Fruit fly (Drosophila melanogaster) whole organism, embryonic: ENCODE results near the gene tral.

ENCODE experiments used
- BtbVII ChIP-seq: fragments of 200-800 bp; sonication (Bioruptor generic); optimal IDR thresholded peaks from 3 replicates; lab custom pipeline; 2017; ENCODE audit warnings: missing biosample characterization, mild to moderate bottlenecking, missing genetic modification characterization
- CG12071 ChIP-seq: fragments of 200-800 bp; sonication (Bioruptor generic); optimal IDR thresholded peaks from 3 replicates; lab custom pipeline; 2018; ENCODE audit warnings: missing biosample characterization, mild to moderate bottlenecking, missing genetic modification characterization
- CG13775 ChIP-seq: fragments of 200-800 bp; sonication (Bioruptor generic); optimal IDR thresholded peaks from 3 replicates; lab custom pipeline; 2017; ENCODE audit warnings: missing biosample characterization, mild to moderate bottlenecking, missing genetic modification characterization
- CG16779 ChIP-seq: fragments of 200-800 bp; sonication (Bioruptor generic); IDR thresholded peaks from 2 replicates; pipeline ENCODE4 v1.3.6; 2022; ENCODE audit warnings: missing biosample characterization, missing genetic modification characterization
- CG17385 ChIP-seq: fragments of 200-800 bp; sonication (Bioruptor generic); optimal IDR thresholded peaks from 3 replicates; lab custom pipeline; 2018; ENCODE audit warnings: missing biosample characterization, mild to moderate bottlenecking, missing genetic modification characterization
- CG17568 ChIP-seq: fragments of 200-800 bp; sonication (Bioruptor generic); optimal IDR thresholded peaks from 2 replicates; lab custom pipeline; 2018; ENCODE audit warnings: missing biosample characterization, mild to moderate bottlenecking, missing genetic modification characterization, moderate library complexity
- CG18262 ChIP-seq: fragments of 200-800 bp; optimal IDR thresholded peaks from 3 replicates; lab custom pipeline; 2019; ENCODE audit warnings: missing biosample characterization, mild to moderate bottlenecking, missing genetic modification characterization, moderate library complexity
- CG2712 ChIP-seq: fragments of 200-800 bp; optimal IDR thresholded peaks from 3 replicates; lab custom pipeline; 2019; ENCODE audit warnings: missing biosample characterization, mild to moderate bottlenecking, missing genetic modification characterization, moderate library complexity
- CG2875 ChIP-seq: fragments of 200-800 bp; sonication (Bioruptor generic); optimal IDR thresholded peaks from 2 replicates; lab custom pipeline; 2017; ENCODE audit warnings: missing biosample characterization, mild to moderate bottlenecking, missing genetic modification characterization, missing genetic modification reagents
- CG31365 ChIP-seq: fragments of 200-800 bp; sonication (Bioruptor generic); optimal IDR thresholded peaks from 2 replicates; lab custom pipeline; 2018; ENCODE audit warnings: missing biosample characterization, mild to moderate bottlenecking, missing genetic modification characterization
- CG32772 ChIP-seq: fragments of 200-800 bp; sonication (Bioruptor generic); IDR thresholded peaks from 2 replicates; pipeline ENCODE4 v1.3.6; 2022; ENCODE audit warnings: missing biosample characterization, missing genetic modification characterization
- CG33557 ChIP-seq: fragments of 200-800 bp; sonication (Bioruptor generic); optimal IDR thresholded peaks from 2 replicates; lab custom pipeline; 2019; ENCODE audit warnings: missing biosample characterization, mild to moderate bottlenecking, missing genetic modification characterization, moderate library complexity
- CG4328 ChIP-seq: fragments of 200-800 bp; sonication (Bioruptor generic); optimal IDR thresholded peaks from 3 replicates; lab custom pipeline; 2017; ENCODE audit warnings: missing biosample characterization, missing genetic modification reagents, missing genetic modification characterization
- CG4404 ChIP-seq: fragments of 200-800 bp; sonication (Bioruptor generic); IDR thresholded peaks from 2 replicates; pipeline ENCODE4 v1.3.6; 2022; ENCODE audit warnings: missing biosample characterization, missing genetic modification characterization
- CG4617 ChIP-seq: fragments of 200-800 bp; sonication (Bioruptor generic); optimal IDR thresholded peaks from 3 replicates; lab custom pipeline; 2016; ENCODE audit warnings: missing biosample characterization, missing genetic modification characterization, borderline replicate concordance
- CG6254 ChIP-seq: fragments of 200-800 bp; sonication (Bioruptor generic); optimal IDR thresholded peaks from 3 replicates; lab custom pipeline; 2017; ENCODE audit warnings: mild to moderate bottlenecking, missing biosample characterization, missing genetic modification reagents, missing genetic modification characterization
- CG7357 ChIP-seq: fragments of 200-800 bp; sonication (Bioruptor generic); IDR thresholded peaks from 3 replicates; pipeline ENCODE4 v1.3.6; 2022; ENCODE audit warnings: missing biosample characterization, missing genetic modification characterization
- CG7745 ChIP-seq: fragments of 200-800 bp; sonication (Bioruptor generic); optimal IDR thresholded peaks from 2 replicates; lab custom pipeline; 2018; ENCODE audit warnings: missing biosample characterization, mild to moderate bottlenecking, missing genetic modification characterization, moderate library complexity
- CG8388 ChIP-seq: fragments of 200-800 bp; sonication (Bioruptor generic); optimal IDR thresholded peaks from 2 replicates; lab custom pipeline; 2019; ENCODE audit warnings: missing biosample characterization, mild to moderate bottlenecking, missing genetic modification characterization, moderate library complexity
- Camta ChIP-seq: fragments of 200-800 bp; sonication (Bioruptor generic); optimal IDR thresholded peaks from 2 replicates; lab custom pipeline; 2016; ENCODE audit warnings: missing biosample characterization, missing genetic modification characterization
- Chrac-16 ChIP-seq: fragments of 200-800 bp; sonication (Bioruptor generic); optimal IDR thresholded peaks from 3 replicates; lab custom pipeline; 2016; ENCODE audit warnings: missing biosample characterization, missing genetic modification characterization
- Dfd ChIP-seq, 2 experiments: fragments of >200 bp; optimal IDR thresholded peaks; 2 replicates each; lab custom pipeline; 2017; ENCODE audit warnings: missing biosample characterization in 2 of 2, missing genetic modification characterization in 2 of 2
- ERR ChIP-seq: fragments of 200-800 bp; sonication (Bioruptor generic); optimal IDR thresholded peaks from 2 replicates; lab custom pipeline; 2016; ENCODE audit warnings: missing biosample characterization, missing genetic modification characterization
- GATAe ChIP-seq: fragments of 200-800 bp; sonication (Bioruptor generic); conservative IDR thresholded peaks from 2 replicates; pipeline ENCODE4 v1.3.6; 2022; ENCODE audit warnings: missing biosample characterization, missing genetic modification characterization
- Gsc ChIP-seq: fragments of 200-800 bp; sonication (Bioruptor generic); IDR thresholded peaks from 2 replicates; pipeline ENCODE4 v1.3.6; 2022; ENCODE audit warnings: missing biosample characterization, missing genetic modification characterization
- Max ChIP-seq: fragments of 200-800 bp; sonication (Bioruptor generic); optimal IDR thresholded peaks from 2 replicates; lab custom pipeline; 2016; ENCODE audit warnings: missing biosample characterization, mild to moderate bottlenecking, missing genetic modification characterization
- Med ChIP-seq: fragments of 200-800 bp; sonication (Bioruptor generic); peaks from one replicate; lab custom pipeline; 2016; ENCODE audit warnings: missing biosample characterization, missing genetic modification characterization, mild to moderate bottlenecking, inconsistent platforms, moderate library complexity
- Rfx ChIP-seq: fragments of 200-800 bp; sonication (Bioruptor generic); IDR thresholded peaks from 2 replicates; pipeline ENCODE4 v1.3.6; 2022; ENCODE audit warnings: missing biosample characterization, missing genetic modification characterization
- TFAM ChIP-seq: fragments of 200-800 bp; sonication (Bioruptor generic); optimal IDR thresholded peaks from 2 replicates; lab custom pipeline; 2017; ENCODE audit warnings: missing biosample characterization, missing genetic modification characterization, inconsistent platforms
- Taf1 ChIP-seq: fragments of 200-800 bp; sonication (Bioruptor generic); IDR thresholded peaks from 2 replicates; pipeline ENCODE4 v1.3.6; 2022; ENCODE audit warnings: missing biosample characterization, missing genetic modification characterization
- Vsx1 ChIP-seq: fragments of 200-800 bp; sonication (Bioruptor generic); optimal IDR thresholded peaks from 2 replicates; lab custom pipeline; 2017; ENCODE audit warnings: missing biosample characterization, mild to moderate bottlenecking, missing genetic modification characterization, missing genetic modification reagents
- Xbp1 ChIP-seq: fragments of 200-800 bp; sonication (Bioruptor generic); optimal IDR thresholded peaks from 3 replicates; lab custom pipeline; 2016; ENCODE audit warnings: missing biosample characterization, mild to moderate bottlenecking, missing genetic modification characterization
- ab ChIP-seq: fragments of 200-800 bp; sonication (Bioruptor generic); optimal IDR thresholded peaks from 2 replicates; lab custom pipeline; 2016; ENCODE audit warnings: missing biosample characterization, missing genetic modification characterization
- cas ChIP-seq: fragments of 200-800 bp; sonication (Bioruptor generic); IDR thresholded peaks from 2 replicates; pipeline ENCODE4 v1.3.6; 2022; ENCODE audit warnings: missing biosample characterization, missing genetic modification characterization
- cwo ChIP-seq: fragments of 200-800 bp; sonication (Bioruptor generic); optimal IDR thresholded peaks from 3 replicates; lab custom pipeline; 2017; ENCODE audit warnings: missing biosample characterization, missing genetic modification characterization, mild to moderate bottlenecking, moderate library complexity, missing genetic modification reagents
- ems ChIP-seq: fragments of 200-800 bp; sonication (Bioruptor generic); optimal IDR thresholded peaks from 3 replicates; lab custom pipeline; 2016; ENCODE audit warnings: missing biosample characterization, missing genetic modification characterization
- knrl ChIP-seq: fragments of 200-800 bp; sonication (Bioruptor generic); IDR thresholded peaks from 3 replicates; pipeline ENCODE4 v1.3.6; 2022; ENCODE audit warnings: missing biosample characterization, missing genetic modification characterization; ENCODE audit not compliant: partially characterized antibody
- onecut ChIP-seq: fragments of 200-800 bp; sonication (Bioruptor generic); IDR thresholded peaks from 2 replicates; pipeline ENCODE4 v1.3.6; 2022; ENCODE audit warnings: missing biosample characterization, missing genetic modification characterization
- rib ChIP-seq: fragments of 200-800 bp; sonication (Bioruptor generic); IDR thresholded peaks from 2 replicates; pipeline ENCODE4 v1.3.6; 2022; ENCODE audit warnings: missing biosample characterization, missing genetic modification characterization
- row ChIP-seq: fragments of 200-800 bp; sonication (Bioruptor generic); IDR thresholded peaks from 3 replicates; pipeline ENCODE4 v1.3.6; 2022; ENCODE audit warnings: missing biosample characterization, missing genetic modification characterization
- sd ChIP-seq: fragments of 200-800 bp; sonication (Bioruptor generic); optimal IDR thresholded peaks from 3 replicates; lab custom pipeline; 2018; ENCODE audit warnings: missing biosample characterization, mild to moderate bottlenecking, missing genetic modification characterization, moderate library complexity
- sisA ChIP-seq: fragments of 200-800 bp; sonication (Bioruptor generic); IDR thresholded peaks from 2 replicates; pipeline ENCODE4 v1.3.6; 2022; ENCODE audit warnings: missing biosample characterization, missing genetic modification characterization
- sna ChIP-seq: fragments of 200-800 bp; sonication (Bioruptor generic); IDR thresholded peaks from 2 replicates; pipeline ENCODE4 v1.3.6; 2022; ENCODE audit warnings: missing biosample characterization, missing genetic modification characterization; ENCODE audit not compliant: partially characterized antibody
- so ChIP-seq: fragments of 200-800 bp; sonication (Bioruptor generic); IDR thresholded peaks from 3 replicates; pipeline ENCODE4 v1.3.6; 2022; ENCODE audit warnings: missing biosample characterization, missing genetic modification characterization
- stwl ChIP-seq: fragments of 200-800 bp; sonication (Bioruptor generic); optimal IDR thresholded peaks from 3 replicates; lab custom pipeline; 2018; ENCODE audit warnings: missing biosample characterization, mild to moderate bottlenecking, missing genetic modification characterization, moderate library complexity
- usp ChIP-seq: fragments of >200 bp; optimal IDR thresholded peaks from 2 replicates; lab custom pipeline; 2017; ENCODE audit warnings: missing biosample characterization, missing genetic modification characterization
- vnd ChIP-seq: fragments of 200-800 bp; sonication (Bioruptor generic); IDR thresholded peaks from 3 replicates; pipeline ENCODE4 v1.3.6; 2022; ENCODE audit warnings: missing biosample characterization, missing genetic modification characterization; ENCODE audit not compliant: partially characterized antibody
- zf30C ChIP-seq: fragments of 200-800 bp; sonication (Bioruptor generic); optimal IDR thresholded peaks from 3 replicates; lab custom pipeline; 2018; ENCODE audit warnings: missing biosample characterization, mild to moderate bottlenecking, missing genetic modification characterization

Gene tral

dm6 chr3L:12482917-12483316 is 31.9 kb upstream of the tral start (continued):
- TF ChIP-seq CG17568 (GFP tag; lab: Kevin White, UChicago), result peak; percentile 33
- no peak for TF ChIP-seq Taf1
- peak; percentile 88 for TF ChIP-seq CG18262 (tag; lab: Kevin White, UChicago)

- TF ChIP-seq stwl (tag; lab: Kevin White, UChicago) (peak; percentile 10), ems (GFP tag; lab: Kevin White, UChicago) (no peak)
- TF ChIP-seq, all 482 proteins: peak for 1
Observed at dm6 chr3L:12484464-12484863, 30.4 kb upstream of the tral start.

- TF ChIP-seq cwo, result no peak
- 0 out of 2 replicates have a peak, but pooled peaks have one; percentile 5 for TF ChIP-seq sisA
- TF ChIP-seq GATAe (GFP tag; lab: Robert Waterston, UW), result no peak
- peak; percentile 10 for TF ChIP-seq Max (GFP tag; lab: Kevin White, UChicago)
- TF ChIP-seq vnd (GFP tag; lab: Robert Waterston, UW), result no peak
- peak; percentile 1 for TF ChIP-seq Xbp1 (GFP tag; lab: Kevin White, UChicago)
- no peak for TF ChIP-seq Gsc
- peak; percentile 72 for TF ChIP-seq row (GFP tag; lab: Robert Waterston, UW)
- no peak for TF ChIP-seq CG13775 (GFP tag; lab: Kevin White, UChicago)
- TF ChIP-seq onecut (GFP tag; lab: Robert Waterston, UW), result 0 out of 2 replicates have a peak, but pooled peaks have one; percentile 25
- no peak for TF ChIP-seq sna (GFP tag; lab: Robert Waterston, UW)
- no peak for TF ChIP-seq CG8388 (GFP tag; lab: Kevin White, UChicago)
- TF ChIP-seq cas, result no peak
- peak; percentile 45; the same call in 1 of the 2 replicates for TF ChIP-seq Rfx (GFP tag; lab: Robert Waterston, UW)
- no peak for TF ChIP-seq zf30C (GFP tag; lab: Kevin White, UChicago)
- no peak for TF ChIP-seq TFAM (GFP tag; lab: Kevin White, UChicago)
- peak; percentile 35; the same call in 1 of the 3 replicates for TF ChIP-seq knrl (GFP tag; lab: Robert Waterston, UW)
- TF ChIP-seq Med (GFP tag; lab: Kevin White, UChicago), result peak; percentile 87
- TF ChIP-seq CG7745 (tag; lab: Kevin White, UChicago), result no peak
- peak; percentile 13 for TF ChIP-seq CG6254 (GFP tag; lab: Kevin White, UChicago)
- TF ChIP-seq sd (tag; lab: Kevin White, UChicago), result no peak
- no peak for TF ChIP-seq CG17385 (GFP tag; lab: Kevin White, UChicago)
- no peak for TF ChIP-seq ERR
- no peak for TF ChIP-seq CG7357 (GFP tag; lab: Robert Waterston, UW)
- TF ChIP-seq BtbVII (GFP tag; lab: Kevin White, UChicago), result no peak
- TF ChIP-seq CG16779 (GFP tag; lab: Robert Waterston, UW), result no peak
- no peak for TF ChIP-seq Vsx1 (GFP tag; lab: Kevin White, UChicago)
- no peak for TF ChIP-seq CG33557 (GFP tag; lab: Kevin White, UChicago)
- TF ChIP-seq CG31365 (tag; lab: Kevin White, UChicago), result no peak
- TF ChIP-seq CG32772 (GFP tag; lab: Robert Waterston, UW), result no peak
- no peak for TF ChIP-seq CG4404 (GFP tag; lab: Robert Waterston, UW)
- no peak for TF ChIP-seq CG4328 (GFP tag; lab: Kevin White, UChicago)
- TF ChIP-seq usp (GFP tag; lab: Kevin White, UChicago), result no peak
- no peak for TF ChIP-seq CG4617 (GFP tag; lab: Kevin White, UChicago)
- no peak for TF ChIP-seq Camta (GFP tag; lab: Kevin White, UChicago)
- peak; percentile 6 for TF ChIP-seq Chrac-16 (GFP tag; lab: Kevin White, UChicago)
- no peak for TF ChIP-seq CG2712
- TF ChIP-seq Dfd (GFP tag; optimal IDR thresholded peaks at IDR 0.05; lab: Kevin White, UChicago), result no peak
- peak; percentile 34; the same call in 1 of the 3 replicates for TF ChIP-seq so (GFP tag; lab: Robert Waterston, UW)
- no peak for TF ChIP-seq ab (GFP tag; lab: Kevin White, UChicago)
- TF ChIP-seq rib (GFP tag; lab: Robert Waterston, UW), result no peak
- no peak for TF ChIP-seq CG2875
- TF ChIP-seq CG12071 (GFP tag; lab: Kevin White, UChicago), result peak; percentile 0
Observed at dm6 chr3L:12484948-12485347, 29.9 kb upstream of the tral start, which contains the start of gene CG10663. Gene CG10663, minus strand, starts transcription at chr3L:12485035.
